Worm (Caenorhabditis elegans): Measurements from ENCODE around the gene gcy-34.

- TF ChIP-seq snpc-4 (tag; optimal IDR thresholded peaks at IDR 0.05) (no peak), nfya-1 (tag; optimal IDR thresholded peaks at IDR 0.05; ENCODE audit: insufficient read depth) (no peak), ztf-4 (tag; optimal IDR thresholded peaks at IDR 0.05) (no peak), skn-1 (tag; optimal IDR thresholded peaks at IDR 0.05) (no peak)
These were observed 49.7 kb downstream of the gcy-34 start, which contains the start of gene C50B6.9 for ce11 chrV:13335883-13336419.
